Worm (Caenorhabditis elegans) whole organism, L4 larva: Measurements from ENCODE around the gene msp-45.

ENCODE experiments used
- D1046.2 ChIP-seq: fragments of 200-800 bp; sonication (Bioruptor generic); IDR thresholded peaks from 2 replicates; pipeline ENCODE4 v1.3.6; 2022; ENCODE audit warnings: missing genetic modification characterization, missing compliant biosample characterization
- F37D6.2 ChIP-seq: sonication (generic microtip); optimal IDR thresholded peaks from 2 replicates; lab custom pipeline; 2016; ENCODE audit warnings: mild to moderate bottlenecking, missing genetic modification characterization, missing compliant biosample characterization
- T20F7.1 ChIP-seq: fragments of 200-800 bp; sonication (Bioruptor generic); optimal IDR thresholded peaks from 2 replicates; lab custom pipeline; 2018; ENCODE audit warnings: mild to moderate bottlenecking, missing genetic modification characterization, missing compliant biosample characterization
- Y48G9A.11 ChIP-seq: fragments of 200-800 bp; sonication (Bioruptor generic); IDR thresholded peaks from 2 replicates; pipeline ENCODE4 v1.3.6; 2022; ENCODE audit warnings: missing genetic modification reagents, missing genetic modification characterization, missing compliant biosample characterization
- Y75B8A.6 ChIP-seq: fragments of 200-800 bp; sonication (Bioruptor generic); IDR thresholded peaks from 2 replicates; pipeline ENCODE4 v1.3.6; 2022; ENCODE audit warnings: missing genetic modification reagents, missing genetic modification characterization, missing compliant biosample characterization
- ceh-28 ChIP-seq: fragments of 150-350 bp; optimal IDR thresholded peaks from 2 replicates; lab custom pipeline; 2014; ENCODE audit warnings: missing biosample characterization, missing genetic modification reagents, missing genetic modification characterization
- ceh-32 ChIP-seq: sonication (generic microtip); optimal IDR thresholded peaks from 2 replicates; lab custom pipeline; 2016; ENCODE audit warnings: mild to moderate bottlenecking, missing genetic modification characterization, missing compliant biosample characterization; ENCODE audit not compliant: poor library complexity
- ceh-44 ChIP-seq: fragments of 200-800 bp; sonication (Bioruptor generic); IDR thresholded peaks from 2 replicates; pipeline ENCODE4 v1.3.6; 2022; ENCODE audit warnings: missing genetic modification reagents, missing genetic modification characterization, missing compliant biosample characterization
- ces-1 ChIP-seq: fragments of 150-350 bp; sonication (generic microtip); optimal IDR thresholded peaks from 4 replicates; lab custom pipeline; 2014; ENCODE audit warnings: missing biosample characterization, missing genetic modification reagents, missing genetic modification characterization
- ctbp-1 ChIP-seq: fragments of 200-800 bp; sonication (Bioruptor generic); IDR thresholded peaks from 2 replicates; pipeline ENCODE4 v1.3.6; 2022; ENCODE audit warnings: missing genetic modification reagents, missing genetic modification characterization, missing compliant biosample characterization
- daf-16 ChIP-seq, 3 experiments: sonication (generic microtip); optimal IDR thresholded peaks; 2 replicates each; lab custom pipeline; 2016 to 2017; ENCODE audit warnings: missing genetic modification characterization in 3 of 3, missing genetic modification reagents in 3 of 3, mild to moderate bottlenecking in 2 of 3, missing compliant biosample characterization in 2 of 3, missing biosample characterization in 1 of 3, moderate library complexity in 1 of 3
- dmd-8 ChIP-seq: fragments of 200-800 bp; sonication (Bioruptor generic); IDR thresholded peaks from 2 replicates; pipeline ENCODE4 v1.3.6; 2022; ENCODE audit warnings: missing genetic modification characterization, missing compliant biosample characterization
- duxl-1 ChIP-seq: sonication (generic microtip); optimal IDR thresholded peaks from 2 replicates; lab custom pipeline; 2016; ENCODE audit warnings: mild to moderate bottlenecking, missing genetic modification characterization, moderate library complexity, missing compliant biosample characterization; ENCODE audit not compliant: poor library complexity
- dve-1 ChIP-seq: sonication (generic microtip); optimal IDR thresholded peaks from 2 replicates; lab custom pipeline; 2017; ENCODE audit warnings: antibody characterized with exemption, mild to moderate bottlenecking, missing genetic modification characterization, missing compliant biosample characterization; ENCODE audit not compliant: insufficient read depth
- egl-43 ChIP-seq: fragments of 200-800 bp; sonication (Bioruptor generic); IDR thresholded peaks from 2 replicates; pipeline ENCODE4 v1.3.6; 2022; ENCODE audit warnings: missing genetic modification reagents, missing genetic modification characterization, missing compliant biosample characterization
- fkh-10 ChIP-seq: fragments of 150-350 bp; optimal IDR thresholded peaks from 2 replicates; lab custom pipeline; 2014; ENCODE audit warnings: missing biosample characterization, missing genetic modification reagents, missing genetic modification characterization
- hif-1 ChIP-seq, 2 experiments: sonication (generic microtip); optimal IDR thresholded peaks; 2 replicates each; lab custom pipeline; 2016 to 2017; ENCODE audit warnings: missing compliant biosample characterization in 2 of 2, missing genetic modification characterization in 2 of 2, missing genetic modification reagents in 2 of 2, missing genotype in 2 of 2, mild to moderate bottlenecking in 1 of 2
- hlh-11 ChIP-seq: fragments of 200-800 bp; sonication (Bioruptor generic); optimal IDR thresholded peaks from 2 replicates; lab custom pipeline; 2018; ENCODE audit warnings: mild to moderate bottlenecking, missing genetic modification characterization, missing compliant biosample characterization
- lin-13 ChIP-seq: fragments of 150-350 bp; optimal IDR thresholded peaks from 2 replicates; lab custom pipeline; 2014; ENCODE audit warnings: missing biosample characterization, missing genetic modification reagents, missing genetic modification characterization
- lin-38 ChIP-seq: fragments of 200-800 bp; sonication (Bioruptor generic); IDR thresholded peaks from 2 replicates; pipeline ENCODE4 v1.3.6; 2022; ENCODE audit warnings: missing genetic modification reagents, missing genetic modification characterization, missing compliant biosample characterization
- lsy-2 ChIP-seq, 2 experiments: fragments of 150-350 bp in 1 of 2; sonication (generic microtip) in 1 of 2; optimal IDR thresholded peaks; 2 replicates each; lab custom pipeline; 2014 to 2017; ENCODE audit warnings: missing biosample characterization in 2 of 2, missing genetic modification characterization in 2 of 2
- madf-9 ChIP-seq: fragments of 200-800 bp; sonication (Bioruptor generic); conservative IDR thresholded peaks from 2 replicates; pipeline ENCODE4 v1.3.6; 2022; ENCODE audit warnings: missing genetic modification reagents, missing genetic modification characterization, missing compliant biosample characterization
- mdt-29 ChIP-seq: fragments of 200-800 bp; sonication (Bioruptor generic); IDR thresholded peaks from 2 replicates; pipeline ENCODE4 v1.3.6; 2022; ENCODE audit warnings: missing genetic modification reagents, missing genetic modification characterization, missing compliant biosample characterization
- mxl-2 ChIP-seq: fragments of 200-800 bp; sonication (Bioruptor generic); conservative IDR thresholded peaks from 2 replicates; pipeline ENCODE4 v1.3.6; 2022; ENCODE audit warnings: missing genetic modification reagents, missing genetic modification characterization, missing compliant biosample characterization
- nhr-11 ChIP-seq: fragments of 150-350 bp; optimal IDR thresholded peaks from 2 replicates; lab custom pipeline; 2014; ENCODE audit warnings: missing biosample characterization, missing genetic modification characterization
- nhr-111 ChIP-seq: fragments of 200-800 bp; sonication (Bioruptor generic); optimal IDR thresholded peaks from 2 replicates; lab custom pipeline; 2018; ENCODE audit warnings: mild to moderate bottlenecking, missing genetic modification characterization, missing compliant biosample characterization
- nhr-237 ChIP-seq: sonication (generic microtip); optimal IDR thresholded peaks from 2 replicates; lab custom pipeline; 2017; ENCODE audit warnings: missing biosample characterization, missing genetic modification characterization
- nhr-48 ChIP-seq: sonication (generic microtip); optimal IDR thresholded peaks from 2 replicates; lab custom pipeline; 2016; ENCODE audit warnings: mild to moderate bottlenecking, missing genetic modification characterization, missing compliant biosample characterization
- nhr-6 ChIP-seq: fragments of 150-350 bp; optimal IDR thresholded peaks from 2 replicates; lab custom pipeline; 2014; ENCODE audit warnings: missing biosample characterization, missing genetic modification characterization
- nhr-76 ChIP-seq: fragments of 150-350 bp; optimal IDR thresholded peaks from 2 replicates; lab custom pipeline; 2014; ENCODE audit warnings: missing biosample characterization, missing genetic modification characterization
- php-3 ChIP-seq: fragments of 200-800 bp; sonication (Bioruptor generic); IDR thresholded peaks from 2 replicates; pipeline ENCODE4 v1.3.6; 2022; ENCODE audit warnings: missing genetic modification reagents, missing genetic modification characterization, missing compliant biosample characterization
- saeg-2 ChIP-seq: fragments of 200-800 bp; sonication (Bioruptor generic); IDR thresholded peaks from 2 replicates; pipeline ENCODE4 v1.3.6; 2022; ENCODE audit warnings: missing genetic modification reagents, missing genetic modification characterization, missing compliant biosample characterization
- spr-3 ChIP-seq: fragments of 200-800 bp; sonication (Bioruptor generic); optimal IDR thresholded peaks from 2 replicates; lab custom pipeline; 2018; ENCODE audit warnings: mild to moderate bottlenecking, missing genetic modification characterization, missing compliant biosample characterization
- unc-130 ChIP-seq: sonication (generic microtip); optimal IDR thresholded peaks from 2 replicates; lab custom pipeline; 2016; ENCODE audit warnings: missing genetic modification reagents, missing genetic modification characterization, missing compliant biosample characterization
- unc-39 ChIP-seq: sonication (generic microtip); optimal IDR thresholded peaks from 2 replicates; lab custom pipeline; 2017; ENCODE audit warnings: missing biosample characterization, missing genetic modification characterization
- unc-62 ChIP-seq, 3 experiments: fragments of 150-350 bp in 1 of 3; sonication (generic microtip); optimal IDR thresholded peaks in 2 of 3; peaks in 1 of 3; 1 replicate in 1 of 3; 2 replicates in 2 of 3; lab custom pipeline; 2014 to 2017; ENCODE audit warnings: missing biosample characterization in 3 of 3, missing genetic modification characterization in 3 of 3, missing genetic modification reagents in 3 of 3, missing genotype in 1 of 3
- vab-7 ChIP-seq: fragments of 200-800 bp; sonication (Bioruptor generic); IDR thresholded peaks from 2 replicates; pipeline ENCODE4 v1.3.6; 2022; ENCODE audit warnings: missing genetic modification reagents, missing genetic modification characterization, missing compliant biosample characterization
- zip-11 ChIP-seq: fragments of 200-800 bp; sonication (Bioruptor generic); IDR thresholded peaks from 2 replicates; pipeline ENCODE4 v1.3.6; 2022; ENCODE audit warnings: missing genetic modification characterization, missing compliant biosample characterization
- ztf-11 ChIP-seq: fragments of 150-350 bp; optimal IDR thresholded peaks from 2 replicates; lab custom pipeline; 2014; ENCODE audit warnings: missing biosample characterization, missing genetic modification characterization
- ztf-7 ChIP-seq: fragments of 150-350 bp; optimal IDR thresholded peaks from 2 replicates; lab custom pipeline; 2014; ENCODE audit warnings: missing biosample characterization, missing genetic modification characterization

msp-45 gene

DNA sequence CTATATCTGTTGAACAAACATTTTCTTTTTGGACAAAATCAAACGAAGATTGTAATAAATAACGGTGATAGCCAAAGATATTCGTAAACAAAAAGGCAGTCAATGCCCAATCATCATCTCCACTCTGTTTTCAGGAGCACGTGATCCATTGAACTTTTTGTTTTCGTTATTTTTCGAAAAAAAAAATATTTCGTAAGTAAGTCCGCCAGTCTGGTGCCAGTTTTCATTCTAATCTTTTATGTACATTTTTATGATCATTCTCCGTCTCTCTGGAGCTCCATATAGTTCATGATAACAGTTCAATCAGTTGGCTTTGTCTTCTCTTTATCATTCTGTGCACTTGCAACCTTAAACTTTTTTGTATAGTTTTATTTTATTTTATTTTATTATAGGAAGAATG is 46.0 kb upstream of the msp-45 start, which contains the start of gene ampd-1 (continued):
- no peak for TF ChIP-seq ztf-7 (tag; lab: Kevin White, UChicago)
- TF ChIP-seq hlh-11 (tag; lab: Kevin White, UChicago): peak; percentile 67
- no peak for TF ChIP-seq unc-130 (GFP tag; lab: Kevin White, UChicago)
- TF ChIP-seq saeg-2 (GFP tag; lab: Robert Waterston, UW): no peak
- no peak for TF ChIP-seq nhr-111
- no peak for TF ChIP-seq Y48G9A.11 (GFP tag; lab: Robert Waterston, UW)
- no peak for TF ChIP-seq unc-39 (tag; lab: Kevin White, UChicago)
- no peak for TF ChIP-seq mxl-2
- TF ChIP-seq Y75B8A.6 (GFP tag; lab: Robert Waterston, UW): no peak
- TF ChIP-seq ceh-32: no peak
- TF ChIP-seq D1046.2 (GFP tag; lab: Robert Waterston, UW): no peak
- no peak for TF ChIP-seq T20F7.1 (GFP tag; lab: Kevin White, UChicago)
- no peak for TF ChIP-seq madf-9 (GFP tag; lab: Robert Waterston, UW)
- no peak for TF ChIP-seq nhr-11 (tag; lab: Kevin White, UChicago)
- TF ChIP-seq hif-1 (tag; optimal IDR thresholded peaks at IDR 0.05; lab: Kevin White, UChicago): peak in 1 of 2 experiments; percentile 10
- peak in 1 of 2 experiments; percentile 12 for TF ChIP-seq lsy-2 (tag; optimal IDR thresholded peaks at IDR 0.05; lab: Kevin White, UChicago)
- no peak for TF ChIP-seq egl-43 (GFP tag; lab: Robert Waterston, UW)
- TF ChIP-seq unc-62 (GFP tag; optimal IDR thresholded peaks at IDR 0.05 in 1 of 2; lab: Kevin White, UChicago): no peak
- no peak for TF ChIP-seq unc-62 (tag; optimal IDR thresholded peaks at IDR 0.05; lab: Kevin White, UChicago)
- no peak for TF ChIP-seq fkh-10
- TF ChIP-seq ces-1: no peak
- no peak for TF ChIP-seq ctbp-1 (GFP tag; lab: Robert Waterston, UW)
- no peak for TF ChIP-seq vab-7 (GFP tag; lab: Robert Waterston, UW)
- TF ChIP-seq nhr-6 (tag; lab: Kevin White, UChicago): no peak
- no peak for TF ChIP-seq duxl-1 (tag; lab: Kevin White, UChicago)
- no peak for TF ChIP-seq nhr-76 (tag; lab: Kevin White, UChicago)
- TF ChIP-seq php-3 (GFP tag; lab: Robert Waterston, UW): peak; percentile 87
- TF ChIP-seq lin-13 (GFP tag; lab: Kevin White, UChicago): no peak
- TF ChIP-seq ceh-44 (GFP tag; lab: Robert Waterston, UW): no peak
- no peak for TF ChIP-seq F37D6.2
- no peak for TF ChIP-seq zip-11
- no peak for TF ChIP-seq ceh-28
- peak in 1 of 2 experiments; percentile 60 for TF ChIP-seq daf-16 (GFP tag; optimal IDR thresholded peaks at IDR 0.05; lab: Kevin White, UChicago)
- TF ChIP-seq daf-16 (tag; optimal IDR thresholded peaks at IDR 0.05; lab: Kevin White, UChicago): peak; percentile 96
- no peak for TF ChIP-seq lin-38 (GFP tag; lab: Robert Waterston, UW)
- no peak for TF ChIP-seq ztf-11
- TF ChIP-seq spr-3 (GFP tag; lab: Kevin White, UChicago): no peak
- no peak for TF ChIP-seq nhr-48 (tag; lab: Kevin White, UChicago)
- no peak for TF ChIP-seq nhr-237
- TF ChIP-seq mdt-29 (GFP tag; lab: Robert Waterston, UW): no peak
- TF ChIP-seq dve-1 (tag; lab: Kevin White, UChicago): peak; percentile 88
- TF ChIP-seq dmd-8: no peak
